Worm (Caenorhabditis elegans): ENCODE data around the gene nhr-227.

DNA sequence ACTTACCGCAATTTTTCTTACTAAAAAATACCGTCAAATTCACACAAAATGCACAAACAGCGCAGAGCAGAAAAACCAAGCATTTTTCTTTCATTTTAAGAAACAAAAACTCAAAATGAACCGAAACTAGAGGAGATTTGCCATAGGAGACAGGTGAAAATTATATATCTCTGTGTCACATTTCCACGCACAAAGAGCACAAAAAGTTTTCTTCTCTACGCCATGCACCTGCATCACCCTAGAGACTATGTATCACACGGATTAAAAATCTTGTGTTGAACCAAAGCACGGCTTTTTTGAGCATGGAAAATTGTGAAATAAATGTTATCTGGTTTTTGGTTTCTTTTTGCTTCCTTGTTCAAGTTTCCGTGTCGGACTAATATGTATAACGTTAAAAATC is 18.5 kb downstream of the nhr-227 start, which contains the start of gene irld-15:
- no peak for TF ChIP-seq W03F9.2 (tag; optimal IDR thresholded peaks at IDR 0.05)
- no peak for TF ChIP-seq him-1 (tag; optimal IDR thresholded peaks at IDR 0.05)
- TF ChIP-seq dao-5 (tag; optimal IDR thresholded peaks at IDR 0.05) = no peak
